Fruit fly (Drosophila melanogaster) Kc167 (cell line): Measurements from ENCODE around the gene Ziz.

Experiments
- Myc ChIP-seq: fragments of >200 bp; optimal IDR thresholded peaks from 2 replicates; lab custom pipeline; 2017; ENCODE audit warnings: missing external identifiers
- h ChIP-seq: fragments of >200 bp; optimal IDR thresholded peaks from 3 replicates; lab custom pipeline; 2018; ENCODE audit warnings: missing external identifiers
- insv ChIP-seq: fragments of >200 bp; optimal IDR thresholded peaks from 3 replicates; lab custom pipeline; 2018; ENCODE audit warnings: missing external identifiers
- ttk ChIP-seq: sonication (Bioruptor generic); optimal IDR thresholded peaks from 2 replicates; lab custom pipeline; 2017; ENCODE audit warnings: missing external identifiers

The Ziz gene

DNA sequence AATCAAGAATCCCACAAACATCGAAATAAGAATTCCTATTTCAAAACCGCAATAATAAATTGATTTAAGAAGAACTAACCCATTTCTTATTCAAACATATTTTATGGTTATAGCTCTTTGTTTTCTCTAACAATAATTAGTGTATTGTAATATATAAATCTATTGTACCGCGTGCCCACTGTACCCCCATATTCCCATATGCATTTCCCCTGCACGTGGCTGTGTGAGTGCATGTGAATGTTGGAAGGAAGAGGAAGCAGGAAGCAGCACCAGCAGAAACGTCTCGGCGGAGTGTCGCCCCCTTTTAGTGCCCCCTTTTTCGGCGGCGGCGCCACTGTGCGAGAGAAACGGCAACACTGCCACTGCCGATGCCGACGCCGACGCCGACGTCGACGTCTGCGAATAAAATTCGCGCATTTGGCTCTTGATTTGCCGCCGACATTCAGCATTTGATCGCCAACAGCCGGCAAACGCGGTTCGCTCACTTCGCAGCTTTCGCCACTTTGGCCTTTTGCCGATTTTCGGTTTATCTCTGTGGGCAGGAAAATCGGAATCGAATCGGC, 72.7 kb downstream of the Ziz start:
- TF ChIP-seq h (lab: Kevin White, UChicago) (no peak), ttk (lab: Kevin White, UChicago) (no peak), insv (no peak), Myc (lab: Kevin White, UChicago) (no peak)
